Fruit fly (Drosophila melanogaster) whole organism, embryonic: ENCODE data around the gene L2HGDH.
A peak's percentile ranks its signal among the peaks of the same experiment; 100 is the strongest.

Experiments used
- Abd-B ChIP-seq: fragments of 200-800 bp; sonication (Bioruptor generic); optimal IDR thresholded peaks from 2 replicates; lab custom pipeline; 2018; ENCODE audit warnings: missing biosample characterization, mild to moderate bottlenecking, missing genetic modification characterization, moderate library complexity
- CG10431 ChIP-seq: fragments of 200-800 bp; sonication (Bioruptor generic); optimal IDR thresholded peaks from 3 replicates; lab custom pipeline; 2018; ENCODE audit warnings: missing biosample characterization, mild to moderate bottlenecking, missing genetic modification characterization
- CG11093 ChIP-seq: fragments of 200-800 bp; sonication (Bioruptor generic); IDR thresholded peaks from 3 replicates; pipeline ENCODE4 v1.3.6; 2022; ENCODE audit warnings: missing biosample characterization, missing genetic modification characterization
- CG13424 ChIP-seq: fragments of 200-800 bp; sonication (Bioruptor generic); optimal IDR thresholded peaks from 2 replicates; lab custom pipeline; 2019; ENCODE audit warnings: missing biosample characterization, mild to moderate bottlenecking, missing genetic modification characterization, moderate library complexity
- CG14860 ChIP-seq: fragments of 200-800 bp; sonication (Bioruptor generic); IDR thresholded peaks from 3 replicates; pipeline ENCODE4 v1.3.6; 2022; ENCODE audit warnings: missing biosample characterization, missing genetic modification characterization; ENCODE audit not compliant: partially characterized antibody
- CG1529 ChIP-seq: fragments of 200-800 bp; sonication (Bioruptor generic); optimal IDR thresholded peaks from 3 replicates; lab custom pipeline; 2018; ENCODE audit warnings: missing biosample characterization, missing genetic modification characterization
- CG16813 ChIP-seq: fragments of 200-800 bp; sonication (Bioruptor generic); IDR thresholded peaks from 3 replicates; pipeline ENCODE4 v1.3.6; 2022; ENCODE audit warnings: missing biosample characterization, missing genetic modification characterization; ENCODE audit not compliant: partially characterized antibody
- CG17802 ChIP-seq: fragments of 200-800 bp; sonication (Bioruptor generic); optimal IDR thresholded peaks from 2 replicates; lab custom pipeline; 2018; ENCODE audit warnings: missing biosample characterization, mild to moderate bottlenecking, missing genetic modification characterization, moderate library complexity
- CG18011 ChIP-seq: fragments of 200-800 bp; sonication (Bioruptor generic); optimal IDR thresholded peaks from 2 replicates; lab custom pipeline; 2017; ENCODE audit warnings: missing biosample characterization, missing genetic modification characterization, mild to moderate bottlenecking, moderate library complexity, missing genotype
- CG2120 ChIP-seq: fragments of 200-800 bp; sonication (Bioruptor generic); optimal IDR thresholded peaks from 3 replicates; lab custom pipeline; 2016; ENCODE audit warnings: missing biosample characterization, missing genetic modification characterization
- CG2678 ChIP-seq: fragments of 200-800 bp; sonication (Bioruptor generic); optimal IDR thresholded peaks from 3 replicates; lab custom pipeline; 2019; ENCODE audit warnings: missing biosample characterization, mild to moderate bottlenecking, missing genetic modification characterization, moderate library complexity
- CG31224 ChIP-seq: fragments of 200-800 bp; sonication (Bioruptor generic); IDR thresholded peaks from 2 replicates; pipeline ENCODE4 v1.3.6; 2022; ENCODE audit warnings: missing biosample characterization, missing genetic modification characterization
- CG31388 ChIP-seq: fragments of 200-800 bp; sonication (Bioruptor generic); optimal IDR thresholded peaks from 2 replicates; lab custom pipeline; 2016; ENCODE audit warnings: missing biosample characterization, missing genetic modification characterization
- CG42726 ChIP-seq: fragments of 200-800 bp; sonication (Bioruptor generic); IDR thresholded peaks from 2 replicates; pipeline ENCODE4 v1.3.6; 2022; ENCODE audit warnings: missing biosample characterization, missing genetic modification characterization; ENCODE audit not compliant: partially characterized antibody
- CG4820 ChIP-seq: fragments of 200-800 bp; sonication (Bioruptor generic); optimal IDR thresholded peaks from 3 replicates; lab custom pipeline; 2016; ENCODE audit warnings: missing biosample characterization, missing genetic modification characterization
- CG5245 ChIP-seq: fragments of 200-800 bp; sonication (Bioruptor generic); optimal IDR thresholded peaks from 3 replicates; lab custom pipeline; 2016; ENCODE audit warnings: missing biosample characterization, missing genetic modification characterization
- CG8281 ChIP-seq: fragments of 200-800 bp; sonication (Bioruptor generic); optimal IDR thresholded peaks from 2 replicates; lab custom pipeline; 2018; ENCODE audit warnings: missing biosample characterization, mild to moderate bottlenecking, missing genetic modification characterization, moderate library complexity
- CG9797 ChIP-seq: fragments of 200-800 bp; sonication (Bioruptor generic); optimal IDR thresholded peaks from 3 replicates; lab custom pipeline; 2018; ENCODE audit warnings: missing biosample characterization, mild to moderate bottlenecking, missing genetic modification characterization
- CHES-1-like ChIP-seq: fragments of 200-800 bp; sonication (Bioruptor generic); optimal IDR thresholded peaks from 2 replicates; lab custom pipeline; 2016; ENCODE audit warnings: missing biosample characterization, missing genetic modification characterization
- Deaf1 ChIP-seq: fragments of 200-800 bp; optimal IDR thresholded peaks from 3 replicates; lab custom pipeline; 2019; ENCODE audit warnings: missing biosample characterization, mild to moderate bottlenecking, missing genetic modification characterization, moderate library complexity
- Doc2 ChIP-seq: fragments of 200-800 bp; sonication (Bioruptor generic); IDR thresholded peaks from 2 replicates; pipeline ENCODE4 v1.3.6; 2022; ENCODE audit warnings: missing biosample characterization, missing genetic modification characterization
- Dp ChIP-seq: fragments of 200-800 bp; sonication (Bioruptor generic); optimal IDR thresholded peaks from 2 replicates; lab custom pipeline; 2018; ENCODE audit warnings: missing biosample characterization, mild to moderate bottlenecking, missing genetic modification characterization, moderate library complexity
- Eip74EF ChIP-seq, 2 experiments: fragments of 200-800 bp in 1 of 2; fragments of >200 bp in 1 of 2; sonication (Bioruptor generic) in 1 of 2; optimal IDR thresholded peaks; 2 replicates each; lab custom pipeline; 2017 to 2019; ENCODE audit warnings: missing biosample characterization in 2 of 2, missing genetic modification characterization in 2 of 2, mild to moderate bottlenecking in 1 of 2, moderate library complexity in 1 of 2
- Fer1 ChIP-seq: fragments of 200-800 bp; sonication (Bioruptor generic); optimal IDR thresholded peaks from 2 replicates; lab custom pipeline; 2017; ENCODE audit warnings: missing biosample characterization, mild to moderate bottlenecking, missing genetic modification characterization
- HLH3B ChIP-seq: fragments of 200-800 bp; sonication (Bioruptor generic); IDR thresholded peaks from 2 replicates; pipeline ENCODE4 v1.3.6; 2022; ENCODE audit warnings: missing biosample characterization, missing genetic modification characterization
- HLH4C ChIP-seq: fragments of 200-800 bp; sonication (Bioruptor generic); IDR thresholded peaks from 3 replicates; pipeline ENCODE4 v1.3.6; 2022; ENCODE audit warnings: missing biosample characterization, missing genetic modification characterization; ENCODE audit not compliant: partially characterized antibody
- Spps ChIP-seq: fragments of 200-800 bp; sonication (Bioruptor generic); optimal IDR thresholded peaks from 2 replicates; lab custom pipeline; 2018; ENCODE audit warnings: missing biosample characterization, mild to moderate bottlenecking, missing genetic modification characterization
- TFAM ChIP-seq: fragments of 200-800 bp; sonication (Bioruptor generic); optimal IDR thresholded peaks from 2 replicates; lab custom pipeline; 2017; ENCODE audit warnings: missing biosample characterization, missing genetic modification characterization, inconsistent platforms
- ato ChIP-seq: fragments of 200-800 bp; sonication (Bioruptor generic); IDR thresholded peaks from 2 replicates; pipeline ENCODE4 v1.3.6; 2022; ENCODE audit warnings: missing biosample characterization, missing genetic modification characterization; ENCODE audit not compliant: partially characterized antibody
- cas ChIP-seq: fragments of 200-800 bp; sonication (Bioruptor generic); IDR thresholded peaks from 2 replicates; pipeline ENCODE4 v1.3.6; 2022; ENCODE audit warnings: missing biosample characterization, missing genetic modification characterization
- en ChIP-seq: fragments of 200-800 bp; sonication (Bioruptor generic); optimal IDR thresholded peaks from 2 replicates; lab custom pipeline; 2016; ENCODE audit warnings: missing biosample characterization, missing genetic modification characterization
- fd102C ChIP-seq: fragments of 200-800 bp; sonication (Bioruptor generic); optimal IDR thresholded peaks from 2 replicates; lab custom pipeline; 2018; ENCODE audit warnings: missing biosample characterization, mild to moderate bottlenecking, missing genetic modification characterization, moderate library complexity
- ftz-f1 ChIP-seq: fragments of 200-800 bp; sonication (Bioruptor generic); optimal IDR thresholded peaks from 2 replicates; lab custom pipeline; 2016; ENCODE audit warnings: missing biosample characterization, missing genetic modification characterization
- gcm ChIP-seq: fragments of 200-800 bp; sonication (Bioruptor generic); optimal IDR thresholded peaks from 2 replicates; lab custom pipeline; 2019; ENCODE audit warnings: missing biosample characterization, mild to moderate bottlenecking, missing genetic modification characterization, moderate library complexity
- grau ChIP-seq: fragments of 200-800 bp; optimal IDR thresholded peaks from 3 replicates; lab custom pipeline; 2019; ENCODE audit warnings: missing biosample characterization, mild to moderate bottlenecking, missing genetic modification characterization, moderate library complexity
- ham ChIP-seq: fragments of 200-800 bp; sonication (Bioruptor generic); IDR thresholded peaks from 2 replicates; pipeline ENCODE4 v1.3.6; 2022; ENCODE audit warnings: missing biosample characterization, missing genetic modification characterization
- hbn ChIP-seq: fragments of 200-800 bp; sonication (Bioruptor generic); IDR thresholded peaks from 2 replicates; pipeline ENCODE4 v1.3.6; 2022; ENCODE audit warnings: missing biosample characterization, missing genetic modification characterization; ENCODE audit not compliant: partially characterized antibody
- kah ChIP-seq: fragments of 200-800 bp; sonication (Bioruptor generic); optimal IDR thresholded peaks from 2 replicates; lab custom pipeline; 2018; ENCODE audit warnings: missing biosample characterization, mild to moderate bottlenecking, missing genetic modification characterization
- lmd ChIP-seq: fragments of 200-800 bp; sonication (Bioruptor generic); IDR thresholded peaks from 2 replicates; pipeline ENCODE4 v1.3.6; 2022; ENCODE audit warnings: missing biosample characterization, missing genetic modification characterization
- lola ChIP-seq, 3 experiments: fragments of >200 bp in 2 of 3; fragments of 200-800 bp in 1 of 3; sonication (Bioruptor generic) in 1 of 3; optimal IDR thresholded peaks; 2 replicates each; lab custom pipeline; 2017 to 2019; ENCODE audit warnings: missing biosample characterization in 3 of 3, missing genetic modification characterization in 3 of 3, mild to moderate bottlenecking in 1 of 3, moderate library complexity in 1 of 3
- nerfin-2 ChIP-seq: fragments of 200-800 bp; sonication (Bioruptor generic); IDR thresholded peaks from 2 replicates; pipeline ENCODE4 v1.3.6; 2022; ENCODE audit warnings: missing biosample characterization, missing genetic modification characterization; ENCODE audit not compliant: partially characterized antibody
- peb ChIP-seq: fragments of 200-800 bp; sonication (Bioruptor generic); IDR thresholded peaks from 2 replicates; pipeline ENCODE4 v1.3.6; 2022; ENCODE audit warnings: missing biosample characterization, missing genetic modification characterization
- prd ChIP-seq, 3 experiments: fragments of >200 bp in 2 of 3; fragments of 200-800 bp in 1 of 3; sonication (Bioruptor generic) in 1 of 3; optimal IDR thresholded peaks in 2 of 3; IDR thresholded peaks in 1 of 3; 2 replicates in 2 of 3; 3 replicates in 1 of 3; pipeline versions ENCODE4 v1.3.6 to Lab custom; 2017 to 2022; ENCODE audit warnings: missing biosample characterization in 1 of 3, missing genetic modification characterization in 1 of 3
- sd ChIP-seq: fragments of 200-800 bp; sonication (Bioruptor generic); optimal IDR thresholded peaks from 3 replicates; lab custom pipeline; 2018; ENCODE audit warnings: missing biosample characterization, mild to moderate bottlenecking, missing genetic modification characterization, moderate library complexity
- seq ChIP-seq: fragments of 200-800 bp; sonication (Bioruptor generic); IDR thresholded peaks from 2 replicates; pipeline ENCODE4 v1.3.6; 2022; ENCODE audit warnings: missing biosample characterization, missing genetic modification characterization
- ttk ChIP-seq: fragments of 200-800 bp; sonication (Bioruptor generic); IDR thresholded peaks from 2 replicates; pipeline ENCODE4 v2.1.2; 2022; ENCODE audit warnings: missing biosample characterization, missing genetic modification characterization
- vvl ChIP-seq: fragments of 200-800 bp; sonication (Bioruptor generic); IDR thresholded peaks from 2 replicates; pipeline ENCODE4 v1.3.6; 2022; ENCODE audit warnings: missing biosample characterization, missing genetic modification characterization
- zen ChIP-seq: fragments of 200-800 bp; sonication (Bioruptor generic); optimal IDR thresholded peaks from 3 replicates; lab custom pipeline; 2018; ENCODE audit warnings: missing biosample characterization, mild to moderate bottlenecking, missing genetic modification characterization, moderate library complexity

L2HGDH gene

dm6 chr2L:18948065-18948723 is 26.1 kb downstream of the L2HGDH start (continued):
- TF ChIP-seq prd (optimal IDR thresholded peaks at IDR 0.05; lab: Kevin White, UChicago) (no peak), prd (GFP tag; IDR thresholded peaks at IDR 0.05; lab: Robert Waterston, UW) (peak; percentile 63; the same call in 2 of the 3 replicates), CG4820 (GFP tag; lab: Kevin White, UChicago) (peak; percentile 48), CG18011 (GFP tag; lab: Kevin White, UChicago) (no peak), CG5245 (GFP tag; lab: Kevin White, UChicago) (peak; percentile 8), Spps (peak; percentile 71), CG42726 (no peak), CG2678 (tag; lab: Kevin White, UChicago) (peak; percentile 83), nerfin-2 (no peak), CG10431 (peak; percentile 66), Doc2 (GFP tag; lab: Robert Waterston, UW) (no peak), CG31388 (GFP tag; lab: Kevin White, UChicago) (no peak), TFAM (GFP tag; lab: Kevin White, UChicago) (no peak), cas (no peak), en (GFP tag; lab: Kevin White, UChicago) (no peak), sd (tag; lab: Kevin White, UChicago) (no peak), CG31224 (GFP tag; lab: Robert Waterston, UW) (peak; percentile 96), Fer1 (GFP tag; lab: Kevin White, UChicago) (peak; percentile 7), kah (GFP tag; lab: Kevin White, UChicago) (peak; percentile 18), Deaf1 (tag; lab: Kevin White, UChicago) (no peak), CG13424 (peak; percentile 91), ato (GFP tag; lab: Robert Waterston, UW) (no peak), HLH4C (GFP tag; lab: Robert Waterston, UW) (no peak), CG14860 (no peak), peb (GFP tag; lab: Robert Waterston, UW) (peak; percentile 48; the same call in 1 of the 2 replicates), ham (GFP tag; lab: Robert Waterston, UW) (no peak), hbn (no peak), seq (GFP tag; lab: Robert Waterston, UW) (no peak), Dp (GFP tag; lab: Kevin White, UChicago) (no peak), gcm (peak; percentile 80), zen (no peak), CHES-1-like (GFP tag; lab: Kevin White, UChicago) (no peak), CG11093 (0 out of 3 replicates have a peak, but pooled peaks have one; percentile 27), Abd-B (peak; percentile 47), ftz-f1 (no peak), CG8281 (tag; lab: Kevin White, UChicago) (peak; percentile 17), CG17802 (tag; lab: Kevin White, UChicago) (peak; percentile 45), Eip74EF (GFP tag; optimal IDR thresholded peaks at IDR 0.05; lab: Kevin White, UChicago) (peak in 1 of 2 experiments; percentile 57), grau (tag; lab: Kevin White, UChicago) (peak; percentile 81), lola (GFP tag; optimal IDR thresholded peaks at IDR 0.05; lab: Kevin White, UChicago) (peak in 1 of 3 experiments; percentile 92), lmd (GFP tag; lab: Robert Waterston, UW) (peak; percentile 66), CG16813 (GFP tag; lab: Robert Waterston, UW) (no peak), ttk (GFP tag; lab: Robert Waterston, UW) (no peak), CG1529 (GFP tag; lab: Kevin White, UChicago) (peak; percentile 87), vvl (GFP tag; lab: Robert Waterston, UW) (no peak), fd102C (GFP tag; lab: Kevin White, UChicago) (no peak), CG2120 (GFP tag; lab: Kevin White, UChicago) (peak; percentile 24), HLH3B (GFP tag; lab: Robert Waterston, UW) (peak; percentile 49; the same call in 1 of the 2 replicates), CG9797 (GFP tag; lab: Kevin White, UChicago) (no peak)
